Worm (Caenorhabditis elegans) whole organism, mixed stage, embryonic: Measurements from ENCODE around the gene hpo-30.
A peak's percentile ranks its signal among the peaks of the same experiment; 100 is the strongest.

Experiments used
- M03D4.4 ChIP-seq: sonication (generic microtip); optimal IDR thresholded peaks from 2 replicates; lab custom pipeline; 2017; ENCODE audit warnings: mild to moderate bottlenecking, missing genetic modification characterization, missing compliant biosample characterization
- bed-3 ChIP-seq: fragments of 200-800 bp; sonication (Bioruptor generic); optimal IDR thresholded peaks from 3 replicates; lab custom pipeline; 2018; ENCODE audit warnings: mild to moderate bottlenecking, missing genetic modification characterization, moderate library complexity, missing compliant biosample characterization
- blmp-1 ChIP-seq: fragments of 150-350 bp; optimal IDR thresholded peaks from 2 replicates; lab custom pipeline; 2014; ENCODE audit warnings: missing biosample characterization, missing genetic modification characterization
- ceh-39 ChIP-seq: fragments of 150-350 bp; optimal IDR thresholded peaks from 2 replicates; lab custom pipeline; 2014; ENCODE audit warnings: missing biosample characterization, missing genetic modification characterization
- ceh-43 ChIP-seq: fragments of 200-800 bp; sonication (Bioruptor generic); optimal IDR thresholded peaks from 2 replicates; lab custom pipeline; 2018; ENCODE audit warnings: mild to moderate bottlenecking, missing genetic modification characterization, moderate library complexity, missing compliant biosample characterization
- ceh-83 ChIP-seq: fragments of 200-800 bp; sonication (Bioruptor generic); optimal IDR thresholded peaks from 2 replicates; lab custom pipeline; 2018; ENCODE audit warnings: mild to moderate bottlenecking, missing genetic modification characterization, missing compliant biosample characterization
- cnd-1 ChIP-seq: fragments of 200-800 bp; sonication (Bioruptor generic); optimal IDR thresholded peaks from 2 replicates; lab custom pipeline; 2018; ENCODE audit warnings: mild to moderate bottlenecking, missing genetic modification characterization, missing compliant biosample characterization
- drap-1 ChIP-seq: fragments of 200-800 bp; sonication (Bioruptor generic); optimal IDR thresholded peaks from 3 replicates; lab custom pipeline; 2018; ENCODE audit warnings: mild to moderate bottlenecking, missing genetic modification characterization, missing compliant biosample characterization
- elt-1 ChIP-seq: sonication (generic microtip); optimal IDR thresholded peaks from 2 replicates; lab custom pipeline; 2017; ENCODE audit warnings: missing genetic modification characterization, mild to moderate bottlenecking, missing compliant biosample characterization, antibody characterized with exemption, moderate library complexity, borderline replicate concordance; ENCODE audit not compliant: insufficient read depth
- elt-3 ChIP-seq: fragments of 150-350 bp; optimal IDR thresholded peaks from 2 replicates; lab custom pipeline; 2014; ENCODE audit warnings: missing biosample characterization, missing genetic modification characterization
- flh-1 ChIP-seq: fragments of 200-800 bp; sonication (Bioruptor generic); optimal IDR thresholded peaks from 2 replicates; lab custom pipeline; 2018; ENCODE audit warnings: mild to moderate bottlenecking, missing genetic modification characterization, moderate library complexity, missing compliant biosample characterization
- ham-2 ChIP-seq: fragments of 200-800 bp; sonication (Bioruptor generic); optimal IDR thresholded peaks from 2 replicates; lab custom pipeline; 2018; ENCODE audit warnings: mild to moderate bottlenecking, missing genetic modification characterization, missing compliant biosample characterization
- lin-13 ChIP-seq: fragments of 150-350 bp; optimal IDR thresholded peaks from 2 replicates; lab custom pipeline; 2014; ENCODE audit warnings: missing biosample characterization, missing genetic modification characterization
- lin-32 ChIP-seq: fragments of 200-800 bp; sonication (Bioruptor generic); optimal IDR thresholded peaks from 2 replicates; lab custom pipeline; 2018; ENCODE audit warnings: mild to moderate bottlenecking, missing genetic modification characterization, missing compliant biosample characterization
- lsy-2 ChIP-seq: fragments of 150-350 bp; optimal IDR thresholded peaks from 2 replicates; lab custom pipeline; 2014; ENCODE audit warnings: missing biosample characterization, missing genetic modification characterization
- mab-5 ChIP-seq: fragments of 150-350 bp; optimal IDR thresholded peaks from 2 replicates; lab custom pipeline; 2014; ENCODE audit warnings: missing biosample characterization, missing genetic modification characterization
- mep-1 ChIP-seq: fragments of 150-350 bp; optimal IDR thresholded peaks from 2 replicates; lab custom pipeline; 2017; ENCODE audit warnings: missing biosample characterization, missing genetic modification reagents, missing genetic modification characterization, inconsistent platforms
- mls-2 ChIP-seq: sonication (generic microtip); optimal IDR thresholded peaks from 2 replicates; lab custom pipeline; 2016; ENCODE audit warnings: mild to moderate bottlenecking, missing genetic modification characterization, moderate library complexity, missing compliant biosample characterization
- nhr-12 ChIP-seq: fragments of 150-350 bp; optimal IDR thresholded peaks from 2 replicates; lab custom pipeline; 2014; ENCODE audit warnings: missing biosample characterization, missing genetic modification characterization
- nhr-2 ChIP-seq: fragments of 150-350 bp; optimal IDR thresholded peaks from 2 replicates; lab custom pipeline; 2014; ENCODE audit warnings: missing biosample characterization, missing genetic modification characterization
- nhr-237 ChIP-seq: fragments of 150-350 bp; optimal IDR thresholded peaks from 2 replicates; lab custom pipeline; 2014; ENCODE audit warnings: missing biosample characterization, missing genetic modification characterization
- nhr-76 ChIP-seq: sonication (generic microtip); optimal IDR thresholded peaks from 2 replicates; lab custom pipeline; 2017; ENCODE audit warnings: missing biosample characterization, missing genetic modification characterization
- pha-4 ChIP-seq: fragments of 150-350 bp; optimal IDR thresholded peaks from 2 replicates; lab custom pipeline; 2018; ENCODE audit warnings: missing biosample characterization, missing genetic modification reagents, missing genetic modification characterization
- sem-2 ChIP-seq: fragments of 200-800 bp; sonication (Bioruptor generic); optimal IDR thresholded peaks from 2 replicates; lab custom pipeline; 2018; ENCODE audit warnings: mild to moderate bottlenecking, missing genetic modification characterization, missing compliant biosample characterization
- snpc-4 ChIP-seq: fragments of 150-350 bp; optimal IDR thresholded peaks from 2 replicates; lab custom pipeline; 2014; ENCODE audit warnings: missing biosample characterization, missing genetic modification characterization
- tbx-8 ChIP-seq: fragments of 200-800 bp; sonication (Bioruptor generic); optimal IDR thresholded peaks from 2 replicates; lab custom pipeline; 2018; ENCODE audit warnings: mild to moderate bottlenecking, missing genetic modification characterization, moderate library complexity, missing compliant biosample characterization
- unc-120 ChIP-seq: sonication (generic microtip); optimal IDR thresholded peaks from 2 replicates; lab custom pipeline; 2017; ENCODE audit warnings: missing genetic modification characterization, missing compliant biosample characterization; ENCODE audit not compliant: poor library complexity, severe bottlenecking
- unc-39 ChIP-seq: fragments of 150-350 bp; optimal IDR thresholded peaks from 2 replicates; lab custom pipeline; 2014; ENCODE audit warnings: missing biosample characterization, missing genetic modification characterization
- unc-62 ChIP-seq: fragments of 150-350 bp; optimal IDR thresholded peaks from 2 replicates; lab custom pipeline; 2014; ENCODE audit warnings: missing biosample characterization, missing genetic modification reagents, missing genetic modification characterization
- zip-8 ChIP-seq: fragments of 150-350 bp; optimal IDR thresholded peaks from 2 replicates; lab custom pipeline; 2014; ENCODE audit warnings: missing biosample characterization, missing genetic modification characterization
- ztf-11 ChIP-seq: fragments of 150-350 bp; optimal IDR thresholded peaks from 2 replicates; lab custom pipeline; 2014; ENCODE audit warnings: missing biosample characterization, missing genetic modification characterization

Gene hpo-30

ce11 chrV:12283187-12283586 lies 27.0 kb downstream of the hpo-30 start, which contains the start of gene F55C5.10:
F55C5.10 (plus strand) TSS chrV:12283487.
- TF ChIP-seq zip-8 (tag; lab: Kevin White, UChicago) = no peak
- no peak for TF ChIP-seq elt-3 (tag; lab: Kevin White, UChicago)
- no peak for TF ChIP-seq nhr-76 (tag; lab: Kevin White, UChicago)
- no peak for TF ChIP-seq bed-3 (GFP tag; lab: Kevin White, UChicago)
- no peak for TF ChIP-seq mab-5 (tag; lab: Kevin White, UChicago)
- TF ChIP-seq elt-1 (tag; lab: Kevin White, UChicago) = no peak
- no peak for TF ChIP-seq ham-2 (GFP tag; lab: Kevin White, UChicago)
- TF ChIP-seq cnd-1 (tag; lab: Kevin White, UChicago) = no peak
- TF ChIP-seq ztf-11 = no peak
- TF ChIP-seq nhr-2 (tag; lab: Kevin White, UChicago) = no peak
- no peak for TF ChIP-seq sem-2 (GFP tag; lab: Kevin White, UChicago)
- no peak for TF ChIP-seq unc-120 (tag; lab: Kevin White, UChicago)
- TF ChIP-seq lsy-2 (tag; lab: Kevin White, UChicago) = no peak
- TF ChIP-seq lin-32 (GFP tag; lab: Kevin White, UChicago) = no peak
- no peak for TF ChIP-seq ceh-43 (GFP tag; lab: Kevin White, UChicago)

ce11 chrV:12281508-12281907 lies 28.6 kb downstream of the hpo-30 start:
- TF ChIP-seq ztf-11 (no peak), zip-8 (tag; lab: Kevin White, UChicago) (peak; percentile 60), pha-4 (tag; lab: Kevin White, UChicago) (no peak), nhr-2 (tag; lab: Kevin White, UChicago) (peak; percentile 57), blmp-1 (tag; lab: Kevin White, UChicago) (no peak), lin-32 (GFP tag; lab: Kevin White, UChicago) (no peak)

- no peak for TF ChIP-seq tbx-8 (GFP tag; lab: Kevin White, UChicago)
- TF ChIP-seq unc-39 = no peak
Measured at ce11 chrV:12276946-12277345, 33.2 kb downstream of the hpo-30 start, which contains the start of gene bnc-1. bnc-1 (minus strand) TSS chrV:12277046.

ce11 chrV:12275714-12276113 lies 34.4 kb downstream of the hpo-30 start:
- no peak for TF ChIP-seq sem-2 (GFP tag; lab: Kevin White, UChicago)
- no peak for TF ChIP-seq zip-8 (tag; lab: Kevin White, UChicago)
- no peak for TF ChIP-seq nhr-237 (tag; lab: Kevin White, UChicago)
- no peak for TF ChIP-seq flh-1 (GFP tag; lab: Kevin White, UChicago)
- TF ChIP-seq pha-4 (tag; lab: Kevin White, UChicago) = no peak
- no peak for TF ChIP-seq ceh-83 (GFP tag; lab: Kevin White, UChicago)
- no peak for TF ChIP-seq snpc-4
- TF ChIP-seq blmp-1 (tag; lab: Kevin White, UChicago) = no peak
- TF ChIP-seq elt-1 (tag; lab: Kevin White, UChicago) = no peak
- TF ChIP-seq M03D4.4 (tag; lab: Kevin White, UChicago) = no peak
- no peak for TF ChIP-seq unc-120 (tag; lab: Kevin White, UChicago)
- no peak for TF ChIP-seq lin-13 (tag; lab: Kevin White, UChicago)
- TF ChIP-seq, all 35 proteins: peak for 0

DNA sequence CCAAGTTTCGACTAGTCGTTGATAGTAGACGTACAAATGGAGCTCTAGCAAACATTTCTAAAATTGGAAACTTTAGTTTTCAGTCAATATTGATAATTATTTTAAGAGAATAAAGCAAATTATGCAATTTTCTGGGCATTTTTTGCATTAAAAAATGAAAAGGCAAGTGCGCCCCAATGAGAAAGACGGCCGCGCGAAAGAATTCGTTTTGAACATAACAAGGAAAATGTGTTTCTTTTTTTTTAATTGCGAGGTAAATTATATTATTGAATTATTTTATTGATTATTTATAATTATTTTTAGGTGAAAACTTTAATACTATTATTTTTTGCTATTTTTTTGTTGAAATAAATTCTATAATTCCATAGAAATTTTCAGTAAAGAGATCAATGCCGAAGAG lies 38.7 kb downstream of the hpo-30 start, which contains the start of the genes tsfm-1 and capg-2:
Gene tsfm-1 (minus strand): TSS at position 57 of the 400 bp plus-strand sequence.
Gene capg-2 (plus strand): TSS at position 379 of the 400 bp plus-strand sequence.
- TF ChIP-seq zip-8 (tag; lab: Kevin White, UChicago) (no peak), pha-4 (tag; lab: Kevin White, UChicago) (no peak), elt-3 (tag; lab: Kevin White, UChicago) (no peak), cnd-1 (tag; lab: Kevin White, UChicago) (no peak), unc-62 (GFP tag; lab: Kevin White, UChicago) (no peak), ceh-39 (tag; lab: Kevin White, UChicago) (no peak), elt-1 (tag; lab: Kevin White, UChicago) (no peak), nhr-2 (tag; lab: Kevin White, UChicago) (no peak), unc-120 (tag; lab: Kevin White, UChicago) (no peak), ceh-83 (GFP tag; lab: Kevin White, UChicago) (no peak), mep-1 (no peak), nhr-76 (tag; lab: Kevin White, UChicago) (no peak), bed-3 (GFP tag; lab: Kevin White, UChicago) (no peak), mls-2 (tag; lab: Kevin White, UChicago) (no peak), drap-1 (GFP tag; lab: Kevin White, UChicago) (no peak), nhr-12 (tag; lab: Kevin White, UChicago) (no peak)
